Worm (Caenorhabditis elegans) whole organism, L4 larva: ENCODE measurements around the gene H40L08.3.

ENCODE experiments used
- D1046.2 ChIP-seq: fragments of 200-800 bp; sonication (Bioruptor generic); IDR thresholded peaks from 2 replicates; pipeline ENCODE4 v1.3.6; 2022; ENCODE audit warnings: missing genetic modification characterization, missing compliant biosample characterization
- F10B5.3 ChIP-seq: sonication (generic microtip); optimal IDR thresholded peaks from 2 replicates; lab custom pipeline; 2016; ENCODE audit warnings: mild to moderate bottlenecking, missing genetic modification characterization, missing compliant biosample characterization
- F37D6.2 ChIP-seq: sonication (generic microtip); optimal IDR thresholded peaks from 2 replicates; lab custom pipeline; 2016; ENCODE audit warnings: mild to moderate bottlenecking, missing genetic modification characterization, missing compliant biosample characterization
- F44E2.7 ChIP-seq: fragments of 200-800 bp; sonication (Bioruptor generic); IDR thresholded peaks from 2 replicates; pipeline ENCODE4 v2.1.2; 2022; ENCODE audit warnings: missing genetic modification characterization, missing compliant biosample characterization
- Y5F2A.4 ChIP-seq: fragments of 200-800 bp; sonication (Bioruptor generic); optimal IDR thresholded peaks from 2 replicates; lab custom pipeline; 2018; ENCODE audit warnings: mild to moderate bottlenecking, missing genetic modification characterization, missing compliant biosample characterization
- ZK337.2 ChIP-seq: fragments of 200-800 bp; sonication (Bioruptor generic); IDR thresholded peaks from 2 replicates; pipeline ENCODE4 v1.3.6; 2022; ENCODE audit warnings: missing genetic modification reagents, missing genetic modification characterization, missing compliant biosample characterization
- arid-1 ChIP-seq: fragments of 200-800 bp; sonication (Bioruptor generic); conservative IDR thresholded peaks from 2 replicates; pipeline ENCODE4 v1.3.6; 2022; ENCODE audit warnings: missing genetic modification reagents, missing genetic modification characterization, missing compliant biosample characterization
- attf-4 ChIP-seq: sonication (generic microtip); optimal IDR thresholded peaks from 3 replicates; lab custom pipeline; 2017; ENCODE audit warnings: missing biosample characterization, missing genetic modification characterization
- cey-2 ChIP-seq: sonication (generic microtip); optimal IDR thresholded peaks from 3 replicates; lab custom pipeline; 2017; ENCODE audit warnings: missing genetic modification characterization, mild to moderate bottlenecking, missing compliant biosample characterization, antibody characterized with exemption, borderline replicate concordance; ENCODE audit not compliant: insufficient read depth
- daf-12 ChIP-seq: fragments of 150-350 bp; optimal IDR thresholded peaks from 2 replicates; lab custom pipeline; 2014; ENCODE audit warnings: missing biosample characterization, missing genetic modification reagents, missing genetic modification characterization
- daf-16 ChIP-seq, 3 experiments: sonication (generic microtip); optimal IDR thresholded peaks; 2 replicates each; lab custom pipeline; 2016 to 2017; ENCODE audit warnings: missing genetic modification characterization in 3 of 3, missing genetic modification reagents in 3 of 3, mild to moderate bottlenecking in 2 of 3, missing compliant biosample characterization in 2 of 3, missing biosample characterization in 1 of 3, moderate library complexity in 1 of 3
- daf-19 ChIP-seq: fragments of 200-800 bp; sonication (Bioruptor generic); conservative IDR thresholded peaks from 2 replicates; pipeline ENCODE4 v1.3.6; 2022; ENCODE audit warnings: missing genetic modification characterization, missing compliant biosample characterization
- dmd-6 ChIP-seq: fragments of 200-800 bp; sonication (Bioruptor generic); IDR thresholded peaks from 2 replicates; pipeline ENCODE4 v1.3.6; 2022; ENCODE audit warnings: missing genetic modification reagents, missing genetic modification characterization, missing compliant biosample characterization
- gei-8 ChIP-seq: fragments of 200-800 bp; sonication (Bioruptor generic); optimal IDR thresholded peaks from 2 replicates; lab custom pipeline; 2018; ENCODE audit warnings: mild to moderate bottlenecking, missing genetic modification characterization, missing compliant biosample characterization
- hlh-30 ChIP-seq: sonication (generic microtip); optimal IDR thresholded peaks from 2 replicates; lab custom pipeline; 2017; ENCODE audit warnings: antibody characterized with exemption, mild to moderate bottlenecking, missing genetic modification characterization, missing compliant biosample characterization; ENCODE audit not compliant: insufficient read depth
- lin-13 ChIP-seq: fragments of 150-350 bp; optimal IDR thresholded peaks from 2 replicates; lab custom pipeline; 2014; ENCODE audit warnings: missing biosample characterization, missing genetic modification reagents, missing genetic modification characterization
- lin-15B ChIP-seq: fragments of 150-350 bp; sonication (generic microtip); optimal IDR thresholded peaks from 3 replicates; lab custom pipeline; 2014; ENCODE audit warnings: missing biosample characterization, missing genetic modification characterization
- lin-29 ChIP-seq: fragments of 200-800 bp; sonication (Bioruptor generic); IDR thresholded peaks from 2 replicates; pipeline ENCODE4 v1.3.6; 2022; ENCODE audit warnings: missing genetic modification reagents, missing genetic modification characterization, missing compliant biosample characterization
- lsy-2 ChIP-seq, 2 experiments: fragments of 150-350 bp in 1 of 2; sonication (generic microtip) in 1 of 2; optimal IDR thresholded peaks; 2 replicates each; lab custom pipeline; 2014 to 2017; ENCODE audit warnings: missing biosample characterization in 2 of 2, missing genetic modification characterization in 2 of 2
- mdl-1 ChIP-seq, 2 experiments: fragments of 150-350 bp in 1 of 2; sonication (generic microtip) in 1 of 2; optimal IDR thresholded peaks; 2 replicates each; lab custom pipeline; 2014 to 2017; ENCODE audit warnings: missing biosample characterization in 2 of 2, missing genetic modification characterization in 2 of 2
- nhr-28 ChIP-seq: fragments of 150-350 bp; optimal IDR thresholded peaks from 2 replicates; lab custom pipeline; 2014; ENCODE audit warnings: missing biosample characterization, missing genetic modification characterization
- nhr-42 ChIP-seq: fragments of 200-800 bp; sonication (Bioruptor generic); IDR thresholded peaks from 2 replicates; pipeline ENCODE4 v1.3.6; 2022; ENCODE audit warnings: missing genetic modification characterization, missing compliant biosample characterization
- nhr-48 ChIP-seq: sonication (generic microtip); optimal IDR thresholded peaks from 2 replicates; lab custom pipeline; 2016; ENCODE audit warnings: mild to moderate bottlenecking, missing genetic modification characterization, missing compliant biosample characterization
- nhr-77 ChIP-seq: fragments of 150-350 bp; optimal IDR thresholded peaks from 2 replicates; lab custom pipeline; 2014; ENCODE audit warnings: missing biosample characterization, missing genetic modification characterization
- pha-4 ChIP-seq, 2 experiments: fragments of 150-350 bp in 1 of 2; fragments of 200-800 bp in 1 of 2; sonication (Bioruptor generic) in 1 of 2; IDR thresholded peaks in 1 of 2; optimal IDR thresholded peaks in 1 of 2; 2 replicates each; pipeline versions ENCODE4 v1.3.6 to Lab custom; 2014 to 2022; ENCODE audit warnings: missing genetic modification characterization in 2 of 2, missing genetic modification reagents in 2 of 2, missing biosample characterization in 1 of 2, missing compliant biosample characterization in 1 of 2
- php-3 ChIP-seq: fragments of 200-800 bp; sonication (Bioruptor generic); IDR thresholded peaks from 2 replicates; pipeline ENCODE4 v1.3.6; 2022; ENCODE audit warnings: missing genetic modification reagents, missing genetic modification characterization, missing compliant biosample characterization
- rbr-2 ChIP-seq: sonication (generic microtip); optimal IDR thresholded peaks from 2 replicates; lab custom pipeline; 2016; ENCODE audit warnings: missing genotype, missing genetic modification characterization, missing compliant biosample characterization
- saeg-2 ChIP-seq: fragments of 200-800 bp; sonication (Bioruptor generic); IDR thresholded peaks from 2 replicates; pipeline ENCODE4 v1.3.6; 2022; ENCODE audit warnings: missing genetic modification reagents, missing genetic modification characterization, missing compliant biosample characterization
- snpc-1.2 ChIP-seq: fragments of 200-800 bp; sonication (Bioruptor generic); IDR thresholded peaks from 2 replicates; pipeline ENCODE4 v1.3.6; 2022; ENCODE audit warnings: missing genetic modification reagents, missing genetic modification characterization, missing compliant biosample characterization
- unc-39 ChIP-seq: sonication (generic microtip); optimal IDR thresholded peaks from 2 replicates; lab custom pipeline; 2017; ENCODE audit warnings: missing biosample characterization, missing genetic modification characterization
- unc-62 ChIP-seq, 3 experiments: fragments of 150-350 bp in 1 of 3; sonication (generic microtip); optimal IDR thresholded peaks in 2 of 3; peaks in 1 of 3; 1 replicate in 1 of 3; 2 replicates in 2 of 3; lab custom pipeline; 2014 to 2017; ENCODE audit warnings: missing biosample characterization in 3 of 3, missing genetic modification characterization in 3 of 3, missing genetic modification reagents in 3 of 3, missing genotype in 1 of 3
- vab-7 ChIP-seq: fragments of 200-800 bp; sonication (Bioruptor generic); IDR thresholded peaks from 2 replicates; pipeline ENCODE4 v1.3.6; 2022; ENCODE audit warnings: missing genetic modification reagents, missing genetic modification characterization, missing compliant biosample characterization
- zag-1 ChIP-seq: fragments of 150-350 bp; optimal IDR thresholded peaks from 2 replicates; lab custom pipeline; 2014; ENCODE audit warnings: missing biosample characterization, missing genetic modification characterization
- zfp-3 ChIP-seq: fragments of 200-800 bp; sonication (Bioruptor generic); conservative IDR thresholded peaks from 2 replicates; pipeline ENCODE4 v1.3.6; 2022; ENCODE audit warnings: missing genetic modification reagents, missing genetic modification characterization, missing compliant biosample characterization
- zip-2 ChIP-seq: fragments of 150-350 bp; optimal IDR thresholded peaks from 2 replicates; lab custom pipeline; 2014; ENCODE audit warnings: missing biosample characterization, missing genetic modification characterization

Gene H40L08.3

ce11 chrX:15055914-15056313 lies 20.0 kb downstream of the H40L08.3 start, which contains the start of gene H03G16.7:
Gene H03G16.7, minus strand, starts transcription at chrX:15056014.
- no peak for TF ChIP-seq lin-15B
- no peak for TF ChIP-seq vab-7 (GFP tag; lab: Robert Waterston, UW)
- no peak for TF ChIP-seq ZK337.2 (GFP tag; lab: Robert Waterston, UW)
- TF ChIP-seq mdl-1 (tag; optimal IDR thresholded peaks at IDR 0.05; lab: Kevin White, UChicago): no peak
- TF ChIP-seq arid-1: no peak
- TF ChIP-seq daf-12: no peak
- TF ChIP-seq cey-2 (tag; lab: Kevin White, UChicago): no peak
- TF ChIP-seq attf-4 (tag; lab: Kevin White, UChicago): no peak
- no peak for TF ChIP-seq daf-19 (GFP tag; lab: Robert Waterston, UW)
- no peak for TF ChIP-seq zip-2 (tag; lab: Kevin White, UChicago)
- no peak for TF ChIP-seq unc-39 (tag; lab: Kevin White, UChicago)
- TF ChIP-seq snpc-1.2 (GFP tag; lab: Robert Waterston, UW): no peak
- no peak for TF ChIP-seq saeg-2 (GFP tag; lab: Robert Waterston, UW)
- no peak for TF ChIP-seq zag-1 (tag; lab: Kevin White, UChicago)
- TF ChIP-seq rbr-2 (tag; lab: Kevin White, UChicago): no peak
- no peak for TF ChIP-seq dmd-6

DNA sequence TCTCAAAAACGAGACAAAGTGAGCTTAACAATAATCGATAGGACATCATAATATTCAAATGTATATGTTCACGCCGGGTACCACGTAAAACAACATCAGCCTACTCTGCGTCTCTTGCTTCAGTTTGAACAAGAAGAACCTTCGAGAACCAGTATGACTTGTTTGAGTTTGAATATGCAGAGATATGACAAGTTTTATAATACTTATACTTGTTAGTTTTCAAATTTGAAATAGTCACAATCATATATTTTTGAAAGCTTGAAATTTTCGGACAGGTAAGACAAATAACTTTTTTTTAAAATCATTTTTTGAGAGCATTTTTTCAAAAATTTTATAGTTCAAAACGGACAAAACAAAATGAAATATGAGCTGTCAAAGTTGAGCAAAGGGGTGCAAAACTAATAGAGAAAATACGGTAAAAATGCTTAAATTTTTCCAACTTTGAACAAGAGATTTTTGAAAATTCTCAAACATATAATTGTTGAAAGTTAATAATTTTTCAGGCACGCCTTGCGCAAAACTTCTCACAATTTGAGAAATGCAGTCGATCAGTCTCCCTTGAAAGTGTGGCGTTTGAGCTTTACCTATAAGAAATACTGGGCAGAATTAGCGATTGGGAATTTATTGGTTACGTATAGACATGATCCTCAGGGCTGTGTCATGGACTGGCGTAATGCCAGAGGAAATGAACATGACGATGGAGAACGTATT lies 22.5 kb downstream of the H40L08.3 start, which contains the start of gene H03G16.1:
Gene H03G16.1, plus strand, starts transcription at position 661 of the 711 bp plus-strand sequence.
- TF ChIP-seq unc-62 (GFP tag; optimal IDR thresholded peaks at IDR 0.05 in 1 of 2; lab: Kevin White, UChicago) (peak in 1 of 2 experiments; percentile 92), unc-62 (tag; optimal IDR thresholded peaks at IDR 0.05; lab: Kevin White, UChicago) (no peak), nhr-48 (no peak), F44E2.7 (no peak), gei-8 (no peak)

DNA sequence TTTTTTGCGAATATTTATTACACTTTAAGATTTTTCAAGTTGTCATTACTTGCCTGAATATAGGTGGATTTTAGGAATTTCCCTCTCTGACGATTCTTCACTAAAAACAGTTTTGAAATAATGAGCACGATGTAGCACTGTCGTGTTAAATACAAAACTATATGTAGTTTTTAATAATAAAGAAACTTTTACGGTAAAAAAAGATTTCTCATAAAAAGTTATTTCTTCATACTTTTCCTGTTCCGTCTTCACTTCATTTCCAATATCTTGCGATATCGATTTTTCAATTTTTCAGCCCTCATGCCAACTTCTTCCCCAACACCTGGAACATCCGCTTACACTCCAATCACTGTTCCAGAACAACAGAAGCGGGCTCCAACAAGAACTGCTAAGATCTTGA lies 23.5 kb downstream of the H40L08.3 start, which contains the start of gene H03G16.6:
Gene H03G16.6, plus strand, starts transcription at position 301 of the 400 bp plus-strand sequence.
- no peak for TF ChIP-seq nhr-28
- no peak for TF ChIP-seq zfp-3 (GFP tag; lab: Robert Waterston, UW)
- no peak for TF ChIP-seq php-3 (GFP tag; lab: Robert Waterston, UW)
- no peak for TF ChIP-seq nhr-77 (tag; lab: Kevin White, UChicago)
- no peak for TF ChIP-seq F10B5.3 (tag; lab: Kevin White, UChicago)
- no peak for TF ChIP-seq Y5F2A.4
- TF ChIP-seq hlh-30 (tag; lab: Kevin White, UChicago): no peak
- TF ChIP-seq F37D6.2 (tag; lab: Kevin White, UChicago): no peak
- TF ChIP-seq lin-29 (GFP tag; lab: Robert Waterston, UW): no peak
- no peak for TF ChIP-seq pha-4 (GFP tag; IDR thresholded peaks at IDR 0.05; lab: Robert Waterston, UW)
- no peak for TF ChIP-seq pha-4 (tag; optimal IDR thresholded peaks at IDR 0.05; lab: Kevin White, UChicago)
- TF ChIP-seq D1046.2 (GFP tag; lab: Robert Waterston, UW): no peak
- no peak for TF ChIP-seq lin-13 (GFP tag; lab: Kevin White, UChicago)
- TF ChIP-seq lsy-2 (tag; optimal IDR thresholded peaks at IDR 0.05; lab: Kevin White, UChicago): no peak
- TF ChIP-seq rbr-2 (tag; lab: Kevin White, UChicago): no peak

DNA sequence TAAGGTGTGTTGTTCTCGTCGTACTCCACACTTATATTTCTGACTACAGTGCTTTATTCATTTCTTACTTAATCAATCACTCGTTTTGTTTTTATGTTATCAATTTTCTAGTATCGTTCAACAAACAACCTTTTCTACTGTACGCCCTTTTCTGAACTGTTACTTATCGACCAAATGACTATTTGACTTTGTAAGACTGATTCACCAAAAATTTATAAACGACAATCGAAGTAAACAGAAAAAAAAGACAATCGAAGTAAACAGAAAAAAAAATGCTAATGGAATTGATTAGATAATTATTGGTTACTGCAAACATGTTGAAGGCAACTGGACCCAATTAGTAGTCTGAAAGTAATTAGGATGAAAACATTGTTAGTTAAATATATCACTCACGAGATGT lies 25.9 kb downstream of the H40L08.3 start:
- no peak for TF ChIP-seq nhr-42 (GFP tag; lab: Robert Waterston, UW)
- peak; percentile 35 for TF ChIP-seq nhr-28
- TF ChIP-seq nhr-48: no peak
- TF ChIP-seq daf-16 (GFP tag; optimal IDR thresholded peaks at IDR 0.05; lab: Kevin White, UChicago): no peak
- peak; percentile 86 for TF ChIP-seq daf-16 (tag; optimal IDR thresholded peaks at IDR 0.05; lab: Kevin White, UChicago)
